Fruit fly (Drosophila melanogaster) whole organism, wandering third instar larva: ENCODE results near the gene PGRP-LD.

Source experiments
- HLH106 ChIP-seq: fragments of 200-800 bp; optimal IDR thresholded peaks from 3 replicates; lab custom pipeline; 2019; ENCODE audit warnings: missing biosample characterization, mild to moderate bottlenecking, missing genetic modification characterization, moderate library complexity
- Jra ChIP-seq: sonication (Bioruptor generic); optimal IDR thresholded peaks from 2 replicates; lab custom pipeline; 2016; ENCODE audit warnings: missing biosample characterization, missing genetic modification characterization
- N ChIP-seq: fragments of >200 bp; optimal IDR thresholded peaks from 2 replicates; lab custom pipeline; 2018; ENCODE audit warnings: missing biosample characterization, missing external identifiers, missing genetic modification characterization
- br ChIP-seq: fragments of 200-800 bp; sonication (Bioruptor generic); optimal IDR thresholded peaks from 2 replicates; lab custom pipeline; 2016; ENCODE audit warnings: missing biosample characterization, missing genetic modification characterization
- dmrt93B ChIP-seq: fragments of 200-800 bp; sonication (Bioruptor generic); optimal IDR thresholded peaks from 2 replicates; lab custom pipeline; 2018; ENCODE audit warnings: missing biosample characterization, mild to moderate bottlenecking, missing genetic modification characterization
- ey ChIP-seq: fragments of 200-800 bp; sonication (Bioruptor generic); optimal IDR thresholded peaks from 2 replicates; lab custom pipeline; 2016; ENCODE audit warnings: missing biosample characterization, missing genetic modification characterization
- foxo ChIP-seq, 2 experiments: fragments of 200-800 bp; sonication (Bioruptor generic); optimal IDR thresholded peaks; 2 replicates in 1 of 2; 3 replicates in 1 of 2; lab custom pipeline; 2016 to 2017; ENCODE audit warnings: missing biosample characterization in 2 of 2, missing genetic modification characterization in 2 of 2
- fru ChIP-seq: fragments of 200-800 bp; sonication (Bioruptor generic); optimal IDR thresholded peaks from 3 replicates; lab custom pipeline; 2016; ENCODE audit warnings: missing biosample characterization, mild to moderate bottlenecking, missing genetic modification characterization
- h ChIP-seq: fragments of 200-800 bp; sonication (Bioruptor generic); optimal IDR thresholded peaks from 3 replicates; lab custom pipeline; 2016; ENCODE audit warnings: missing biosample characterization, mild to moderate bottlenecking, missing genetic modification characterization
- rgr ChIP-seq: fragments of 200-800 bp; sonication (Bioruptor generic); optimal IDR thresholded peaks from 3 replicates; lab custom pipeline; 2016; ENCODE audit warnings: missing biosample characterization, mild to moderate bottlenecking, missing genetic modification characterization
- tai ChIP-seq: sonication (Bioruptor generic); optimal IDR thresholded peaks from 2 replicates; lab custom pipeline; 2016; ENCODE audit warnings: missing biosample characterization, missing genetic modification characterization
- woc ChIP-seq: sonication (Bioruptor generic); optimal IDR thresholded peaks from 2 replicates; lab custom pipeline; 2016; ENCODE audit warnings: missing biosample characterization, mild to moderate bottlenecking, missing genetic modification characterization

PGRP-LD gene

DNA sequence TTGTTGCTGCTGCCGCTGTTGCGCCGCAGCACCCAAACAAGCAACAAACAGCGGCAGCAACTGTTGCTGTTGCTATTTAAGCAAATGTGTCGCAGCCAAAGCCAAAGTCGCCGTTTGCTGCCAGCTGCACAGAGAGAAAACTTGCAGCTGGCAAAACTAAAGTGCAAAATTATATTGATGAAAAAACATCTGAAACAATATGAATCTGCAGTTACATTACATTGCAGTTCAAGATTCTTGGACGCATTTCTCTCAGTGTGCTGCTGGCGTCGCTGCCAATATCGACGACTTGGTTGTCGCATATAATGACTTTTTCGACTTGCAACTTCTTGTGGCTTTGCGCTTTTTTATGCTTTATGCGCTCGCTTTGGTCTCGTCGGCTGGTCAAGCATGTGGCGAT lies 54.4 kb downstream of the PGRP-LD start:
- TF ChIP-seq rgr (GFP tag; lab: Kevin White, UChicago) (peak; percentile 50), fru (GFP tag; lab: Kevin White, UChicago) (peak; percentile 44), foxo (GFP tag; optimal IDR thresholded peaks at IDR 0.05; lab: Kevin White, UChicago) (peak in 1 of 2 experiments; percentile 53), woc (GFP tag; lab: Kevin White, UChicago) (peak; percentile 15), Jra (GFP tag; lab: Kevin White, UChicago) (no peak), N (no peak), HLH106 (peak; percentile 25), br (GFP tag; lab: Kevin White, UChicago) (peak; percentile 21), ey (GFP tag; lab: Kevin White, UChicago) (peak; percentile 43), tai (GFP tag; lab: Kevin White, UChicago) (no peak), h (peak; percentile 57), dmrt93B (GFP tag; lab: Kevin White, UChicago) (peak; percentile 26)
